Fruit fly (Drosophila melanogaster): ENCODE data around the gene CG44098.

dm6 chr3R:4773097-4773496, at the start of gene CG44098:
- TF ChIP-seq pan (optimal IDR thresholded peaks at IDR 0.05) = no peak
- TF ChIP-seq CG8478 (optimal IDR thresholded peaks at IDR 0.05) = no peak
- TF ChIP-seq psq (optimal IDR thresholded peaks at IDR 0.05) = no peak
- no peak for TF ChIP-seq usp (GFP tag; optimal IDR thresholded peaks at IDR 0.05)
- TF ChIP-seq Dll (optimal IDR thresholded peaks at IDR 0.05) = no peak
- TF ChIP-seq EcR (GFP tag; optimal IDR thresholded peaks at IDR 0.05) = no peak
